Worm (Caenorhabditis elegans) whole organism, young adult: Measurements from ENCODE around the gene asd-1.

Experiments used
- B0261.1 ChIP-seq: sonication (generic microtip); optimal IDR thresholded peaks from 2 replicates; lab custom pipeline; 2016; ENCODE audit warnings: mild to moderate bottlenecking, missing genetic modification characterization, moderate library complexity, missing compliant biosample characterization
- D2030.7 ChIP-seq: fragments of 200-800 bp; sonication (Bioruptor generic); IDR thresholded peaks from 2 replicates; pipeline ENCODE4 v1.3.6; 2022; ENCODE audit warnings: missing genetic modification reagents, missing genetic modification characterization, missing compliant biosample characterization
- F39B2.1 ChIP-seq: fragments of 200-800 bp; sonication (Bioruptor generic); IDR thresholded peaks from 2 replicates; pipeline ENCODE4 v1.3.6; 2022; ENCODE audit warnings: missing genetic modification reagents, missing genetic modification characterization, missing compliant biosample characterization
- F49E8.2 ChIP-seq: sonication (generic microtip); optimal IDR thresholded peaks from 3 replicates; lab custom pipeline; 2017; ENCODE audit warnings: missing genetic modification characterization, mild to moderate bottlenecking, missing compliant biosample characterization, antibody characterized with exemption, moderate library complexity; ENCODE audit not compliant: insufficient read depth
- F52B5.7 ChIP-seq: sonication (generic microtip); optimal IDR thresholded peaks from 2 replicates; lab custom pipeline; 2016; ENCODE audit warnings: mild to moderate bottlenecking, missing genetic modification characterization, missing compliant biosample characterization
- K12H6.12 ChIP-seq: fragments of 200-800 bp; sonication (Bioruptor generic); optimal IDR thresholded peaks from 2 replicates; lab custom pipeline; 2018; ENCODE audit warnings: mild to moderate bottlenecking, missing genetic modification characterization, missing compliant biosample characterization
- T07F8.4 ChIP-seq: sonication (generic microtip); optimal IDR thresholded peaks from 2 replicates; lab custom pipeline; 2016; ENCODE audit warnings: mild to moderate bottlenecking, missing genetic modification characterization, moderate library complexity, missing compliant biosample characterization
- Y67H2A.10 ChIP-seq: fragments of 200-800 bp; sonication (Bioruptor generic); conservative IDR thresholded peaks from 2 replicates; pipeline ENCODE4 v1.3.6; 2022; ENCODE audit warnings: missing genetic modification reagents, missing genetic modification characterization, missing compliant biosample characterization
- ZK185.1 ChIP-seq: sonication (generic microtip); optimal IDR thresholded peaks from 2 replicates; lab custom pipeline; 2016; ENCODE audit warnings: mild to moderate bottlenecking, missing genetic modification characterization, missing compliant biosample characterization; ENCODE audit not compliant: poor library complexity, severe bottlenecking
- ama-1 ChIP-seq, 3 experiments: fragments of 150-350 bp in 1 of 3; sonication (generic microtip) in 2 of 3; optimal IDR thresholded peaks; 2 replicates each; lab custom pipeline; 2014 to 2018; ENCODE audit warnings: missing biosample characterization in 2 of 3, missing genetic modification characterization in 2 of 3, missing genetic modification reagents in 2 of 3
- atf-7 ChIP-seq: sonication (generic microtip); optimal IDR thresholded peaks from 2 replicates; lab custom pipeline; 2017; ENCODE audit warnings: mild to moderate bottlenecking, missing genetic modification characterization, missing compliant biosample characterization
- attf-3 ChIP-seq: fragments of 200-800 bp; sonication (Bioruptor generic); conservative IDR thresholded peaks from 2 replicates; pipeline ENCODE4 v1.3.6; 2022; ENCODE audit warnings: missing genetic modification reagents, missing genetic modification characterization, missing compliant biosample characterization
- cebp-1 ChIP-seq, 2 experiments: fragments of 200-800 bp in 1 of 2; sonication (Bioruptor generic) in 1 of 2; sonication (generic microtip) in 1 of 2; IDR thresholded peaks in 1 of 2; optimal IDR thresholded peaks in 1 of 2; 2 replicates each; pipeline versions ENCODE4 v1.3.6 to Lab custom; 2017 to 2022; ENCODE audit warnings: missing compliant biosample characterization in 2 of 2, missing genetic modification characterization in 2 of 2, mild to moderate bottlenecking in 1 of 2, missing genetic modification reagents in 1 of 2, moderate library complexity in 1 of 2
- ceh-27 ChIP-seq: fragments of 200-800 bp; sonication (Bioruptor generic); optimal IDR thresholded peaks from 2 replicates; lab custom pipeline; 2018; ENCODE audit warnings: mild to moderate bottlenecking, missing genetic modification characterization, moderate library complexity, missing compliant biosample characterization
- die-1 ChIP-seq: sonication (generic microtip); optimal IDR thresholded peaks from 2 replicates; lab custom pipeline; 2016; ENCODE audit warnings: missing genotype, mild to moderate bottlenecking, missing genetic modification characterization, missing compliant biosample characterization
- dox-1 ChIP-seq: fragments of 200-800 bp; sonication (Bioruptor generic); IDR thresholded peaks from 2 replicates; pipeline ENCODE4 v1.3.6; 2022; ENCODE audit warnings: missing genetic modification reagents, missing genetic modification characterization, missing compliant biosample characterization
- efl-1 ChIP-seq: fragments of 150-350 bp; optimal IDR thresholded peaks from 2 replicates; lab custom pipeline; 2014; ENCODE audit warnings: missing biosample characterization, missing genetic modification reagents, missing genetic modification characterization
- egl-44 ChIP-seq: fragments of 200-800 bp; sonication (Bioruptor generic); IDR thresholded peaks from 2 replicates; pipeline ENCODE4 v1.3.6; 2022; ENCODE audit warnings: missing genetic modification reagents, missing genetic modification characterization, missing compliant biosample characterization
- ekl-4 ChIP-seq: fragments of 200-800 bp; sonication (Bioruptor generic); IDR thresholded peaks from 2 replicates; pipeline ENCODE4 v1.3.6; 2022; ENCODE audit warnings: missing genetic modification reagents, missing genetic modification characterization, missing compliant biosample characterization
- gei-17 ChIP-seq: fragments of 200-800 bp; sonication (Bioruptor generic); optimal IDR thresholded peaks from 2 replicates; lab custom pipeline; 2018; ENCODE audit warnings: mild to moderate bottlenecking, missing genetic modification characterization, missing compliant biosample characterization
- hmg-1.2 ChIP-seq: fragments of 200-800 bp; sonication (Bioruptor generic); IDR thresholded peaks from 2 replicates; pipeline ENCODE4 v1.3.6; 2022; ENCODE audit warnings: missing genetic modification reagents, missing genetic modification characterization, missing compliant biosample characterization
- lin-35 ChIP-seq, 3 experiments: fragments of 150-350 bp in 2 of 3; sonication (generic microtip) in 1 of 3; optimal IDR thresholded peaks; 2 replicates each; lab custom pipeline; 2014 to 2018; ENCODE audit warnings: missing biosample characterization in 3 of 3, missing genetic modification characterization in 3 of 3, missing genetic modification reagents in 3 of 3
- lsl-1 ChIP-seq: fragments of 200-800 bp; sonication (Bioruptor generic); optimal IDR thresholded peaks from 2 replicates; lab custom pipeline; 2018; ENCODE audit warnings: mild to moderate bottlenecking, missing genetic modification characterization, moderate library complexity, missing compliant biosample characterization
- madf-8 ChIP-seq: fragments of 200-800 bp; sonication (Bioruptor generic); conservative IDR thresholded peaks from 2 replicates; pipeline ENCODE4 v1.3.6; 2022; ENCODE audit warnings: missing genetic modification reagents, missing genetic modification characterization, missing compliant biosample characterization
- mcd-1 ChIP-seq: fragments of 200-800 bp; sonication (Bioruptor generic); IDR thresholded peaks from 2 replicates; pipeline ENCODE4 v1.3.6; 2022; ENCODE audit warnings: missing genetic modification reagents, missing genetic modification characterization, missing compliant biosample characterization
- nfya-1 ChIP-seq: sonication (generic microtip); optimal IDR thresholded peaks from 2 replicates; lab custom pipeline; 2017; ENCODE audit warnings: antibody characterized with exemption, missing compliant biosample characterization, missing genetic modification characterization, borderline replicate concordance; ENCODE audit not compliant: insufficient read depth
- nfyb-1 ChIP-seq: fragments of 200-800 bp; sonication (Bioruptor generic); IDR thresholded peaks from 2 replicates; pipeline ENCODE4 v1.3.6; 2022; ENCODE audit warnings: missing genetic modification reagents, missing genetic modification characterization, missing compliant biosample characterization
- nhr-80 ChIP-seq: sonication (generic microtip); optimal IDR thresholded peaks from 2 replicates; lab custom pipeline; 2016; ENCODE audit warnings: missing genetic modification characterization, missing compliant biosample characterization
- snpc-1.3 ChIP-seq: sonication (generic microtip); optimal IDR thresholded peaks from 2 replicates; lab custom pipeline; 2017; ENCODE audit warnings: missing genetic modification characterization, mild to moderate bottlenecking, missing compliant biosample characterization, antibody characterized with exemption, moderate library complexity, missing genotype, missing genetic modification reagents; ENCODE audit not compliant: insufficient read depth
- snpc-3.4 ChIP-seq: sonication (generic microtip); optimal IDR thresholded peaks from 2 replicates; lab custom pipeline; 2017; ENCODE audit warnings: missing genetic modification characterization, mild to moderate bottlenecking, missing compliant biosample characterization, antibody characterized with exemption, moderate library complexity, missing genotype, missing genetic modification reagents
- xnd-1 ChIP-seq: sonication (generic microtip); optimal IDR thresholded peaks from 2 replicates; lab custom pipeline; 2016; ENCODE audit warnings: missing genotype, missing genetic modification reagents, missing genetic modification characterization, missing compliant biosample characterization
- ztf-28 ChIP-seq: fragments of 200-800 bp; sonication (Bioruptor generic); IDR thresholded peaks from 2 replicates; pipeline ENCODE4 v1.3.6; 2022; ENCODE audit warnings: missing genetic modification reagents, missing genetic modification characterization, missing compliant biosample characterization
- ztf-3 ChIP-seq: fragments of 200-800 bp; sonication (Bioruptor generic); optimal IDR thresholded peaks from 2 replicates; lab custom pipeline; 2018; ENCODE audit warnings: mild to moderate bottlenecking, missing genetic modification characterization, missing compliant biosample characterization
- ztf-6 ChIP-seq: fragments of 200-800 bp; sonication (Bioruptor generic); IDR thresholded peaks from 2 replicates; pipeline ENCODE4 v1.3.6; 2022; ENCODE audit warnings: missing genetic modification reagents, missing genetic modification characterization, missing compliant biosample characterization

The asd-1 gene

ce11 chrIII:4195306-4196008 lies 1.6 kb upstream of the asd-1 start (continued):
- TF ChIP-seq F49E8.2 (tag; lab: Kevin White, UChicago) (no peak), gei-17 (peak; percentile 73), T07F8.4 (no peak)

ce11 chrIII:4196301-4196987 lies 641 bp upstream of the asd-1 start:
- TF ChIP-seq D2030.7 (GFP tag; lab: Robert Waterston, UW) = 0 out of 2 replicates have a peak, but pooled peaks have one; percentile 18
- TF ChIP-seq snpc-3.4 (tag; lab: Kevin White, UChicago) = no peak
- TF ChIP-seq lin-35 (GFP tag; optimal IDR thresholded peaks at IDR 0.05; lab: Kevin White, UChicago) = peak in 1 of 3 experiments; percentile 23
- TF ChIP-seq ztf-28 = no peak
- 0 out of 2 replicates have a peak, but pooled peaks have one; percentile 14 for TF ChIP-seq Y67H2A.10
- no peak for TF ChIP-seq nfyb-1 (GFP tag; lab: Robert Waterston, UW)
- TF ChIP-seq ZK185.1 (tag; lab: Kevin White, UChicago) = peak; percentile 11
- TF ChIP-seq die-1 (tag; lab: Kevin White, UChicago) = no peak
- no peak for TF ChIP-seq F39B2.1 (GFP tag; lab: Robert Waterston, UW)
- no peak for TF ChIP-seq nfya-1 (tag; lab: Kevin White, UChicago)
- peak; percentile 19 for TF ChIP-seq ceh-27
- TF ChIP-seq dox-1 (GFP tag; lab: Robert Waterston, UW) = 0 out of 2 replicates have a peak, but pooled peaks have one; percentile 20
- no peak for TF ChIP-seq ama-1 (optimal IDR thresholded peaks at IDR 0.05; lab: Kevin White, UChicago)
- no peak for TF ChIP-seq ama-1 (GFP tag; optimal IDR thresholded peaks at IDR 0.05; lab: Kevin White, UChicago)
- TF ChIP-seq F52B5.7 (tag; lab: Kevin White, UChicago) = no peak
- no peak for TF ChIP-seq attf-3
- no peak for TF ChIP-seq cebp-1 (GFP tag; IDR thresholded peaks at IDR 0.05; lab: Robert Waterston, UW)
- peak; percentile 45 for TF ChIP-seq cebp-1 (tag; optimal IDR thresholded peaks at IDR 0.05; lab: Kevin White, UChicago)
- TF ChIP-seq ztf-3 = no peak
- no peak for TF ChIP-seq atf-7 (tag; lab: Kevin White, UChicago)
- TF ChIP-seq ekl-4 = peak; percentile 31; the same call in 1 of the 2 replicates
- 0 out of 2 replicates have a peak, but pooled peaks have one; percentile 25 for TF ChIP-seq mcd-1 (GFP tag; lab: Robert Waterston, UW)
- TF ChIP-seq egl-44 (GFP tag; lab: Robert Waterston, UW) = no peak
- TF ChIP-seq nhr-80 (tag; lab: Kevin White, UChicago) = no peak
- TF ChIP-seq B0261.1 (tag; lab: Kevin White, UChicago) = no peak
- TF ChIP-seq efl-1 = peak; percentile 57
- no peak for TF ChIP-seq lsl-1 (GFP tag; lab: Kevin White, UChicago)
- peak; percentile 26 for TF ChIP-seq K12H6.12 (tag; lab: Kevin White, UChicago)
- 0 out of 2 replicates have a peak, but pooled peaks have one; percentile 13 for TF ChIP-seq ztf-6 (GFP tag; lab: Robert Waterston, UW)
- TF ChIP-seq hmg-1.2 (GFP tag; lab: Robert Waterston, UW) = peak; percentile 66; the same call in 1 of the 2 replicates
- no peak for TF ChIP-seq snpc-1.3 (tag; lab: Kevin White, UChicago)
- no peak for TF ChIP-seq madf-8 (GFP tag; lab: Robert Waterston, UW)
- TF ChIP-seq xnd-1 (tag; lab: Kevin White, UChicago) = no peak
